Fruit fly (Drosophila melanogaster): Measurements from ENCODE around the gene ng1.

Gene ng1

DNA sequence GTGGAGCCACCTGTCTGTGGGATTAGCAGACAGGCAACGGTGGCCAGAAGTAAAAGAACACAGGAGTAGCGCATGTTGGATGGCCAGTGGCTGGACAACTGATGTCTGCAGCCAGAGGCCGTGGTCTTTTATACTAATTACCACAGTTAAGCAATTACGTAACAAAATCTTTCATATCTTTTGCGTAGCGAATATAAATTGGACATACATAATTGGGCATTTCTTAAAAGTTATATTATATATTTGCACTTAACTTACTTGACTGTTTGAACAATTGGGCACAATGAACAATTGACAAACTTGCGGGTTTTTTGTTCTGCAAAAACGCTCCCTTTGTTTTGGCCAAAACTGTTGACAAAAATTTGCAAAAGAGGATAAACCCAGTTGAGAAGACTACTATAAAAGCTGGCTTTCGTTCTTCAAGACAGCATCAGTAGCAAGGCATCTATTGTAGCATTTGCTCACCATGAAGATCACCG lies at the start of gene ng1, which contains the start of gene ng3:
ng1 (plus strand) TSS at position 429 of the 479 bp plus-strand sequence.
ng3 (minus strand) TSS at position 101 of the 479 bp plus-strand sequence.
- TF ChIP-seq zen2 (GFP tag; IDR thresholded peaks at IDR 0.05; ENCODE audit: partially characterized antibody): no peak
- no peak for TF ChIP-seq CG17186 (GFP tag; optimal IDR thresholded peaks at IDR 0.05)

dm6 chrX:3193774-3194173 lies 48.4 kb upstream of the ng1 start:
- TF ChIP-seq danr (GFP tag; IDR thresholded peaks at IDR 0.05) (no peak), schlank (tag; optimal IDR thresholded peaks at IDR 0.05) (no peak), CG13287 (GFP tag; IDR thresholded peaks at IDR 0.05; ENCODE audit: partially characterized antibody) (no peak), Hsf (GFP tag; optimal IDR thresholded peaks at IDR 0.05) (peak; percentile 39), sug (tag; optimal IDR thresholded peaks at IDR 0.05) (no peak), Ptx1 (GFP tag; IDR thresholded peaks at IDR 0.05) (peak; percentile 43; the same call in 1 of the 2 replicates), CG12071 (GFP tag; optimal IDR thresholded peaks at IDR 0.05) (peak; percentile 2), Scr (GFP tag; IDR thresholded peaks at IDR 0.05; ENCODE audit: partially characterized antibody) (no peak), CG32772 (GFP tag; IDR thresholded peaks at IDR 0.05) (0 out of 2 replicates have a peak, but pooled peaks have one; percentile 16), CG6683 (GFP tag; optimal IDR thresholded peaks at IDR 0.05) (no peak), usp (GFP tag; optimal IDR thresholded peaks at IDR 0.05) (no peak), CG8388 (GFP tag; optimal IDR thresholded peaks at IDR 0.05) (no peak), da (GFP tag; optimal IDR thresholded peaks at IDR 0.05) (no peak), CG5953 (GFP tag; IDR thresholded peaks at IDR 0.05) (no peak), CG16863 (GFP tag; optimal IDR thresholded peaks at IDR 0.05) (no peak), ftz-f1 (GFP tag; optimal IDR thresholded peaks at IDR 0.05) (no peak), Hmr (GFP tag; optimal IDR thresholded peaks at IDR 0.05) (peak; percentile 25), Optix (GFP tag; IDR thresholded peaks at IDR 0.05) (no peak), tin (GFP tag; optimal IDR thresholded peaks at IDR 0.05) (no peak), CG9817 (tag; optimal IDR thresholded peaks at IDR 0.05) (peak; percentile 20), unc-4 (GFP tag; IDR thresholded peaks at IDR 0.05; ENCODE audit: partially characterized antibody) (no peak), croc (GFP tag; conservative IDR thresholded peaks at IDR 0.05) (no peak), Abd-B (GFP tag; optimal IDR thresholded peaks at IDR 0.05) (peak; percentile 25), jigr1 (GFP tag; IDR thresholded peaks at IDR 0.05) (no peak), CG12769 (tag; optimal IDR thresholded peaks at IDR 0.05) (peak; percentile 46), CG18262 (tag; optimal IDR thresholded peaks at IDR 0.05) (peak; percentile 10), Meics (GFP tag; optimal IDR thresholded peaks at IDR 0.05) (peak; percentile 30), gsb (GFP tag; IDR thresholded peaks at IDR 0.05) (0 out of 2 replicates have a peak, but pooled peaks have one; percentile 14), CG18599 (GFP tag; optimal IDR thresholded peaks at IDR 0.05) (peak; percentile 59), Hr39 (optimal IDR thresholded peaks at IDR 0.05) (no peak), p53 (GFP tag; optimal IDR thresholded peaks at IDR 0.05) (no peak), CG11456 (GFP tag; IDR thresholded peaks at IDR 0.05) (peak; percentile 52; the same call in 1 of the 3 replicates), CG11504 (tag; optimal IDR thresholded peaks at IDR 0.05) (peak; percentile 56), sens (GFP tag) (peak; percentile 75), TFAM (GFP tag; optimal IDR thresholded peaks at IDR 0.05) (no peak), Usf (GFP tag; optimal IDR thresholded peaks at IDR 0.05) (no peak), CG17802 (tag; optimal IDR thresholded peaks at IDR 0.05) (no peak), CG2875 (GFP tag; optimal IDR thresholded peaks at IDR 0.05) (no peak), PHDP (tag; optimal IDR thresholded peaks at IDR 0.05) (peak; percentile 32), CkIIα-i1 (GFP tag; IDR thresholded peaks at IDR 0.05) (no peak), maf-S (GFP tag; optimal IDR thresholded peaks at IDR 0.05) (no peak), sd (tag; optimal IDR thresholded peaks at IDR 0.05) (no peak), bigmax (GFP tag; optimal IDR thresholded peaks at IDR 0.05) (no peak), sqz (GFP tag; optimal IDR thresholded peaks at IDR 0.05) (no peak), CG12219 (GFP tag; optimal IDR thresholded peaks at IDR 0.05) (no peak), Dp (GFP tag; optimal IDR thresholded peaks at IDR 0.05) (no peak), CG3838 (GFP tag; optimal IDR thresholded peaks at IDR 0.05) (no peak)

Measured in whole organism, embryonic.